Fruit fly (Drosophila melanogaster): ENCODE results near the gene CG5781.

DNA sequence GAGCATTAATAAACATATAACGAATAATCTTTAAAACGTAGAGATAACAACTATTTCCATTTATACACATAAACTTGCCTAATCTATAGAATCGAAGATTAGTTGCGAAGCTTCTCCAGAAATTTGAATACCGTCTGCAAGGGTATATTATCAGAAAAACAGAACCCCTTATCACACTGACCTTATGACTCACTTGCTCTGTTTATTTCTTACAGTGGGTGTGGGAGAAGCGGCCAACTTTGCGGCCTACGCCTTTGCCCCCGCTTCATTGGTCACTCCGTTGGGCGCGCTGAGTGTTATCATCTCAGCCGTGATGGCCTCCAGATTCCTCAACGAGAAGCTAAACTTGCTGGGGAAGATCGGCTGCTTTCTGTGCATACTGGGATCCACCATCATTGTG is 8.3 kb upstream of the CG5781 start:
- TF ChIP-seq Myc (optimal IDR thresholded peaks at IDR 0.05) (no peak), psq (optimal IDR thresholded peaks at IDR 0.05) (no peak), insv (optimal IDR thresholded peaks at IDR 0.05) (no peak), h (optimal IDR thresholded peaks at IDR 0.05) (no peak), Sin3A (optimal IDR thresholded peaks at IDR 0.05) (no peak)
